Fruit fly (Drosophila melanogaster): Measurements from ENCODE around the gene CG13385.

Gene CG13385

dm6 chr2L:8423460-8424089 lies 27.1 kb downstream of the CG13385 start:
- no peak for TF ChIP-seq CG17801 (GFP tag; optimal IDR thresholded peaks at IDR 0.05; ENCODE audit: partially characterized antibody)

- TF ChIP-seq CG17801 (GFP tag; optimal IDR thresholded peaks at IDR 0.05; ENCODE audit: partially characterized antibody) = no peak
Observed at dm6 chr2L:8424090-8424470, 27.6 kb downstream of the CG13385 start.

dm6 chr2L:8424662-8425208 lies 28.3 kb downstream of the CG13385 start:
- no peak for TF ChIP-seq CG17801 (GFP tag; optimal IDR thresholded peaks at IDR 0.05; ENCODE audit: partially characterized antibody)

DNA sequence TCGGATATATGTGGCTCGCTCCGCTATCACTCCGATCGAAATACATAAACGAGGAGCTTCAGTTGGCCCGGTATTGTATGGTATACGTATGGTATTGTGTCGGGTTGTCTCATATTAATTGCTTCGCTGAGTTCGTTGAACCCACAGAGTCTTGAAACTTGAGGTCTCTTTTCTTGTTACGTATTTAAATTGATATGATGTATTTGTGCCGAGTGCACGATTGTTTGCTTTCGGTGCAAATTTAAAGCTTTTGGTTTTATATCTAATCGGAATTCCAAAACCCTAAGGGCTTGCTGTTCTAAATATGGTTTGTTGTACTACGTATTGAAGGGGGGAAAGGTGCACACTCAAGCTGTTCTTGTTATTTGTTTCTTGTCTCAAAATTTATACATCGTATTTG lies 28.8 kb downstream of the CG13385 start:
- TF ChIP-seq CG17801 (GFP tag; optimal IDR thresholded peaks at IDR 0.05; ENCODE audit: partially characterized antibody) = no peak

- TF ChIP-seq CG17801 (GFP tag; optimal IDR thresholded peaks at IDR 0.05; ENCODE audit: partially characterized antibody) = no peak
Observed at dm6 chr2L:8425962-8426759, 29.7 kb downstream of the CG13385 start.

DNA sequence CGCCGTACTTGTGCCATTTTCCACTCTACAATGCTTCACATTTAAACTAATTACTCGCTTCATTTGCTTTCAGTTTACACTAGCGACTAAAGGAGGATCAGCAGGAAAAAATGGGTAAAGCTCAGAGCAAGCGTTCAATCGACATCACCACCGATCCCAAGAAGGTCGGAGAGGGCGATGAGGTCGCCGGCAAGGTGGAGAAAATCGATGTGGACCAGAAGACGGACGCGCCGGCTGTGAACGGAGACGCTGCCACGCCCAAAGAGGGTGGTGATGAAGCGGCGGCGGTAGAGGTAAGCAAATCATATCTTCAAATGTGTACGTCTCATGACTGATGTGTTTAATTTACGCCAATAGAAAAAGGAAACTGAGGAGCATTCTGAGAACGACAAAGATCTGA lies 30.4 kb downstream of the CG13385 start:
- no peak for TF ChIP-seq CG17801 (GFP tag; optimal IDR thresholded peaks at IDR 0.05; ENCODE audit: partially characterized antibody)

dm6 chr2L:8432130-8432529 lies 35.7 kb downstream of the CG13385 start:
- TF ChIP-seq CG17801 (GFP tag; optimal IDR thresholded peaks at IDR 0.05; ENCODE audit: partially characterized antibody) = no peak

- TF ChIP-seq CG17801 (GFP tag; optimal IDR thresholded peaks at IDR 0.05; ENCODE audit: partially characterized antibody) = no peak
Observed at dm6 chr2L:8433512-8433911, 37.1 kb downstream of the CG13385 start, which contains the start of gene grk. Gene grk (minus strand): TSS chr2L:8433598.

dm6 chr2L:8437176-8437575 lies 40.7 kb downstream of the CG13385 start, which contains the start of the genes D12 and Chrac-14:
Gene D12 (minus strand): TSS chr2L:8437365.
Gene Chrac-14 (plus strand): TSS chr2L:8437405.
- no peak for TF ChIP-seq CG17801 (GFP tag; optimal IDR thresholded peaks at IDR 0.05; ENCODE audit: partially characterized antibody)

- no peak for TF ChIP-seq CG17801 (GFP tag; optimal IDR thresholded peaks at IDR 0.05; ENCODE audit: partially characterized antibody)
Observed at dm6 chr2L:8438052-8438451, 41.6 kb downstream of the CG13385 start, which contains the start of gene mus201. Gene mus201 (plus strand): TSS chr2L:8438169.

DNA sequence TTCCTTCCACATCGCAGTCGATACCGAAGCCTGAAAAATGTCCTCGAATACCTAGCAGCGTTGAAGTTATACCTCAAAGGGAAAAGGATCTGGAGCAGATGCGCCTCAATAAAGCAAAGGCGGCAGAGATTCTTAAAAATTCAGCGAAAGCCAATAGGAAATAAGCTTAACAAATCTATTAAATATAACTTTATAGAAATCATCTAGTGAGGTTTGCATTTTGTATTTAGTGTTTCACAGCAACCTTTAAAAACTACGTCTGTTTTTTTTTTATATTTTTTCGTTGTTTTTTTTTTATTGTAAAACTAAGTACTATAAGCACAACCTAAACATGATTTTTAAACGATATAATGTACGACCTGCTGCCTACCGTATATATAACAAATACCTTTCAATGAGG lies 45.7 kb downstream of the CG13385 start, which contains the start of gene CG31897:
Gene CG31897 (plus strand): TSS at position 301 of the 400 bp plus-strand sequence.
- TF ChIP-seq CG17801 (GFP tag; optimal IDR thresholded peaks at IDR 0.05; ENCODE audit: partially characterized antibody) = no peak
